Fruit fly (Drosophila melanogaster) whole organism, embryonic: ENCODE data around the gene CG7896.

Source experiments
- ATbp ChIP-seq: fragments of 200-800 bp; sonication (Bioruptor generic); optimal IDR thresholded peaks from 2 replicates; lab custom pipeline; 2017; ENCODE audit warnings: missing biosample characterization, mild to moderate bottlenecking, missing genetic modification characterization, missing genetic modification reagents
- Atf-2 ChIP-seq: fragments of 200-800 bp; sonication (Bioruptor generic); optimal IDR thresholded peaks from 2 replicates; lab custom pipeline; 2016; ENCODE audit warnings: missing biosample characterization, missing genetic modification characterization
- Atf3 ChIP-seq: fragments of 200-800 bp; sonication (Bioruptor generic); optimal IDR thresholded peaks from 3 replicates; lab custom pipeline; 2016; ENCODE audit warnings: missing biosample characterization, missing genetic modification characterization
- Atf6 ChIP-seq: fragments of 200-800 bp; sonication (Bioruptor generic); IDR thresholded peaks from 2 replicates; pipeline ENCODE4 v1.3.6; 2022; ENCODE audit warnings: missing biosample characterization, missing genetic modification characterization
- Awh ChIP-seq: fragments of 200-800 bp; sonication (Bioruptor generic); IDR thresholded peaks from 2 replicates; pipeline ENCODE4, ENCODE4 v1.3.6; 2022; ENCODE audit warnings: missing biosample characterization, missing genetic modification characterization
- Bdp1 ChIP-seq: fragments of 200-800 bp; sonication (Bioruptor generic); optimal IDR thresholded peaks from 3 replicates; lab custom pipeline; 2016; ENCODE audit warnings: missing biosample characterization, missing genetic modification characterization
- Bgb ChIP-seq: fragments of 200-800 bp; sonication (Bioruptor generic); IDR thresholded peaks from 2 replicates; pipeline ENCODE4 v1.3.6; 2022; ENCODE audit warnings: missing biosample characterization, missing genetic modification characterization; ENCODE audit not compliant: partially characterized antibody
- Bteb2 ChIP-seq: fragments of 200-800 bp; sonication (Bioruptor generic); optimal IDR thresholded peaks from 2 replicates; lab custom pipeline; 2016; ENCODE audit warnings: missing biosample characterization, missing genetic modification characterization
- CG10366 ChIP-seq: fragments of 200-800 bp; sonication (Bioruptor generic); IDR thresholded peaks from 2 replicates; pipeline ENCODE4 v1.3.6; 2022; ENCODE audit warnings: missing biosample characterization, missing genetic modification characterization
- CG10462 ChIP-seq: fragments of 200-800 bp; sonication (Bioruptor generic); optimal IDR thresholded peaks from 2 replicates; lab custom pipeline; 2016; ENCODE audit warnings: missing biosample characterization, missing genetic modification characterization
- CG12659 ChIP-seq: fragments of 200-800 bp; sonication (Bioruptor generic); optimal IDR thresholded peaks from 3 replicates; lab custom pipeline; 2017; ENCODE audit warnings: mild to moderate bottlenecking, missing biosample characterization, missing genetic modification reagents, missing genetic modification characterization
- CG14860 ChIP-seq: fragments of 200-800 bp; sonication (Bioruptor generic); IDR thresholded peaks from 3 replicates; pipeline ENCODE4 v1.3.6; 2022; ENCODE audit warnings: missing biosample characterization, missing genetic modification characterization; ENCODE audit not compliant: partially characterized antibody
- CG15011 ChIP-seq: fragments of 200-800 bp; sonication (Bioruptor generic); optimal IDR thresholded peaks from 3 replicates; lab custom pipeline; 2018; ENCODE audit warnings: missing biosample characterization, mild to moderate bottlenecking, missing genetic modification characterization
- CG1529 ChIP-seq: fragments of 200-800 bp; sonication (Bioruptor generic); optimal IDR thresholded peaks from 3 replicates; lab custom pipeline; 2018; ENCODE audit warnings: missing biosample characterization, missing genetic modification characterization
- CG16779 ChIP-seq: fragments of 200-800 bp; sonication (Bioruptor generic); IDR thresholded peaks from 2 replicates; pipeline ENCODE4 v1.3.6; 2022; ENCODE audit warnings: missing biosample characterization, missing genetic modification characterization
- CG17612 ChIP-seq: fragments of 200-800 bp; sonication (Bioruptor generic); IDR thresholded peaks from 2 replicates; pipeline ENCODE4 v1.3.6; 2022; ENCODE audit warnings: missing biosample characterization, missing genetic modification characterization
- CG17912 ChIP-seq: fragments of 200-800 bp; sonication (Bioruptor generic); optimal IDR thresholded peaks from 2 replicates; lab custom pipeline; 2018; ENCODE audit warnings: missing biosample characterization, mild to moderate bottlenecking, missing genetic modification characterization
- CG2678 ChIP-seq: fragments of 200-800 bp; sonication (Bioruptor generic); optimal IDR thresholded peaks from 3 replicates; lab custom pipeline; 2019; ENCODE audit warnings: missing biosample characterization, mild to moderate bottlenecking, missing genetic modification characterization, moderate library complexity
- CG34422 ChIP-seq: fragments of 200-800 bp; sonication (Bioruptor generic); IDR thresholded peaks from 3 replicates; pipeline ENCODE4 v1.3.6; 2022; ENCODE audit warnings: missing biosample characterization, missing genetic modification characterization
- CG4854 ChIP-seq: fragments of 200-800 bp; sonication (Bioruptor generic); optimal IDR thresholded peaks from 2 replicates; lab custom pipeline; 2016; ENCODE audit warnings: missing biosample characterization, missing genetic modification characterization, inconsistent platforms
- CG6175 ChIP-seq: fragments of 200-800 bp; sonication (Bioruptor generic); IDR thresholded peaks from 3 replicates; pipeline ENCODE4 v1.3.6; 2022; ENCODE audit warnings: missing biosample characterization, missing genetic modification characterization
- CG6654 ChIP-seq: fragments of 200-800 bp; sonication (Bioruptor generic); optimal IDR thresholded peaks from 2 replicates; lab custom pipeline; 2017; ENCODE audit warnings: missing biosample characterization, mild to moderate bottlenecking, missing genetic modification characterization
- CG6791 ChIP-seq: fragments of 200-800 bp; sonication (Bioruptor generic); IDR thresholded peaks from 3 replicates; pipeline ENCODE4 v1.3.6; 2022; ENCODE audit warnings: missing biosample characterization, missing genetic modification characterization; ENCODE audit not compliant: partially characterized antibody
- CG7556 ChIP-seq: fragments of 200-800 bp; sonication (Bioruptor generic); optimal IDR thresholded peaks from 2 replicates; lab custom pipeline; 2017; ENCODE audit warnings: missing biosample characterization, mild to moderate bottlenecking, missing genetic modification characterization
- CG8765 ChIP-seq: fragments of 200-800 bp; sonication (Bioruptor generic); IDR thresholded peaks from 2 replicates; pipeline ENCODE4 v1.3.6; 2022; ENCODE audit warnings: missing biosample characterization, missing genetic modification characterization
- CG8944 ChIP-seq: fragments of 200-800 bp; sonication (Bioruptor generic); optimal IDR thresholded peaks from 3 replicates; lab custom pipeline; 2016; ENCODE audit warnings: missing biosample characterization, missing genetic modification characterization
- CG9437 ChIP-seq: fragments of 200-800 bp; sonication (Bioruptor generic); optimal IDR thresholded peaks from 2 replicates; lab custom pipeline; 2018; ENCODE audit warnings: missing biosample characterization, mild to moderate bottlenecking, missing genetic modification characterization
- Dip3 ChIP-seq: fragments of 200-800 bp; sonication (Bioruptor generic); optimal IDR thresholded peaks from 3 replicates; lab custom pipeline; 2016; ENCODE audit warnings: missing biosample characterization, missing genetic modification characterization
- Ets65A ChIP-seq: fragments of 200-800 bp; sonication (Bioruptor generic); peaks from one replicate; lab custom pipeline; 2016; ENCODE audit warnings: missing biosample characterization, missing genetic modification characterization
- Hr51 ChIP-seq, 2 experiments: fragments of 200-800 bp; sonication (Bioruptor generic); optimal IDR thresholded peaks; 2 replicates in 1 of 2; 3 replicates in 1 of 2; lab custom pipeline; 2016 to 2018; ENCODE audit warnings: missing biosample characterization in 2 of 2, missing genetic modification characterization in 2 of 2, mild to moderate bottlenecking in 1 of 2, moderate library complexity in 1 of 2
- NK7.1 ChIP-seq: fragments of 200-800 bp; sonication (Bioruptor generic); optimal IDR thresholded peaks from 3 replicates; lab custom pipeline; 2016; ENCODE audit warnings: missing biosample characterization, missing genetic modification characterization
- Rfx ChIP-seq: fragments of 200-800 bp; sonication (Bioruptor generic); IDR thresholded peaks from 2 replicates; pipeline ENCODE4 v1.3.6; 2022; ENCODE audit warnings: missing biosample characterization, missing genetic modification characterization
- Six4 ChIP-seq: fragments of 200-800 bp; sonication (Bioruptor generic); optimal IDR thresholded peaks from 2 replicates; lab custom pipeline; 2016; ENCODE audit warnings: missing biosample characterization, missing genetic modification characterization
- Sry-β ChIP-seq: fragments of 200-800 bp; sonication (Bioruptor generic); optimal IDR thresholded peaks from 2 replicates; lab custom pipeline; 2018; ENCODE audit warnings: missing biosample characterization, mild to moderate bottlenecking, missing genetic modification characterization, moderate library complexity
- Sry-δ ChIP-seq: fragments of 200-800 bp; sonication (Bioruptor generic); optimal IDR thresholded peaks from 2 replicates; lab custom pipeline; 2016; ENCODE audit warnings: missing biosample characterization, missing genetic modification characterization
- amos ChIP-seq: fragments of 200-800 bp; sonication (Bioruptor generic); IDR thresholded peaks from 2 replicates; pipeline ENCODE4 v1.3.6; 2022; ENCODE audit warnings: missing biosample characterization, missing genetic modification characterization; ENCODE audit not compliant: partially characterized antibody
- cato ChIP-seq: fragments of 200-800 bp; sonication (Bioruptor generic); optimal IDR thresholded peaks from 2 replicates; lab custom pipeline; 2016; ENCODE audit warnings: missing biosample characterization, missing genetic modification characterization, borderline replicate concordance
- chif ChIP-seq, 2 experiments: fragments of 200-800 bp; sonication (Bioruptor generic); optimal IDR thresholded peaks; 3 replicates each; lab custom pipeline; 2016; ENCODE audit warnings: missing biosample characterization in 2 of 2, missing genetic modification characterization in 2 of 2
- dysf ChIP-seq: fragments of 200-800 bp; sonication (Bioruptor generic); IDR thresholded peaks from 3 replicates; pipeline ENCODE4 v1.3.6; 2022; ENCODE audit warnings: missing biosample characterization, missing genetic modification characterization
- ham ChIP-seq: fragments of 200-800 bp; sonication (Bioruptor generic); IDR thresholded peaks from 2 replicates; pipeline ENCODE4 v1.3.6; 2022; ENCODE audit warnings: missing biosample characterization, missing genetic modification characterization
- hkb ChIP-seq, 2 experiments: fragments of 200-800 bp in 1 of 2; fragments of >200 bp in 1 of 2; sonication (Bioruptor generic) in 1 of 2; IDR thresholded peaks in 1 of 2; optimal IDR thresholded peaks in 1 of 2; 2 replicates each; pipeline versions ENCODE4 v1.3.6 to Lab custom; 2017 to 2022; ENCODE audit warnings: missing biosample characterization in 1 of 2, missing genetic modification characterization in 1 of 2
- jumu ChIP-seq: fragments of 200-800 bp; sonication (Bioruptor generic); optimal IDR thresholded peaks from 3 replicates; lab custom pipeline; 2016; ENCODE audit warnings: missing biosample characterization, missing genetic modification characterization
- kay ChIP-seq: fragments of 200-800 bp; sonication (Bioruptor generic); optimal IDR thresholded peaks from 2 replicates; lab custom pipeline; 2016; ENCODE audit warnings: missing biosample characterization, missing genetic modification characterization
- kni ChIP-seq: fragments of 200-800 bp; sonication (Bioruptor generic); optimal IDR thresholded peaks from 3 replicates; lab custom pipeline; 2017; ENCODE audit warnings: mild to moderate bottlenecking, missing biosample characterization, missing genetic modification reagents, missing genetic modification characterization
- lab ChIP-seq: fragments of 200-800 bp; sonication (Bioruptor generic); optimal IDR thresholded peaks from 3 replicates; lab custom pipeline; 2017; ENCODE audit warnings: missing biosample characterization, missing genetic modification characterization, mild to moderate bottlenecking, moderate library complexity, missing genetic modification reagents
- lbe ChIP-seq: fragments of 200-800 bp; sonication (Bioruptor generic); optimal IDR thresholded peaks from 2 replicates; lab custom pipeline; 2016; ENCODE audit warnings: missing biosample characterization, mild to moderate bottlenecking, missing genetic modification characterization
- lmd ChIP-seq: fragments of 200-800 bp; sonication (Bioruptor generic); IDR thresholded peaks from 2 replicates; pipeline ENCODE4 v1.3.6; 2022; ENCODE audit warnings: missing biosample characterization, missing genetic modification characterization
- prd ChIP-seq, 3 experiments: fragments of >200 bp in 2 of 3; fragments of 200-800 bp in 1 of 3; sonication (Bioruptor generic) in 1 of 3; optimal IDR thresholded peaks in 2 of 3; IDR thresholded peaks in 1 of 3; 2 replicates in 2 of 3; 3 replicates in 1 of 3; pipeline versions ENCODE4 v1.3.6 to Lab custom; 2017 to 2022; ENCODE audit warnings: missing biosample characterization in 1 of 3, missing genetic modification characterization in 1 of 3
- repo ChIP-seq: fragments of 200-800 bp; sonication (Bioruptor generic); optimal IDR thresholded peaks from 2 replicates; lab custom pipeline; 2016; ENCODE audit warnings: missing biosample characterization, missing genetic modification characterization
- schlank ChIP-seq: fragments of 200-800 bp; sonication (Bioruptor generic); optimal IDR thresholded peaks from 2 replicates; lab custom pipeline; 2018; ENCODE audit warnings: missing biosample characterization, mild to moderate bottlenecking, missing genetic modification characterization
- unpg ChIP-seq: fragments of 200-800 bp; sonication (Bioruptor generic); optimal IDR thresholded peaks from 3 replicates; lab custom pipeline; 2018; ENCODE audit warnings: missing biosample characterization, mild to moderate bottlenecking, missing genetic modification characterization, moderate library complexity

CG7896 gene

DNA sequence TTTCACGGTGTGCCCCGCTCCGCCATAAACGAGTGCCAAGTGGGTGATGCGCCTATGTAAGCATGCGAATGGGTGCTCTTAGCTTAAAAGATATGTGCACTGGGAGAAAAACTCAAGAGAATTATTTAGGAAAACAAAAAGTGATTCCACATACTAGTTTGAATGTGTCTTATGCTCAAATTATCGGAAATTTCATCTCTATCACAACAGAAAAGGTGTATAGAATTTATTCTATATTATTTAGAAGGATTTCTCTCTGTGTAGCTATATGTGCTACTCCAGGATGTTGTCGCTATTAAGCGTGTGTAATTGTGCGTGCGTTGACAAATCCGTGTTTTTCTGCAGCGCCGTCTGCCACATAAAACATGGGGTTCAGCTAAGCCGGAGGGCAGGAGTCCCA lies 23.9 kb upstream of the CG7896 start (continued):
- no peak for TF ChIP-seq cato
- no peak for TF ChIP-seq CG8765 (GFP tag; lab: Robert Waterston, UW)
- TF ChIP-seq amos (GFP tag; lab: Robert Waterston, UW): no peak
- TF ChIP-seq kay (GFP tag; lab: Kevin White, UChicago): no peak
- no peak for TF ChIP-seq prd (optimal IDR thresholded peaks at IDR 0.05; lab: Kevin White, UChicago)
- TF ChIP-seq prd (GFP tag; IDR thresholded peaks at IDR 0.05; lab: Robert Waterston, UW): 0 out of 3 replicates have a peak, but pooled peaks have one; percentile 11
- TF ChIP-seq CG34422 (GFP tag; lab: Robert Waterston, UW): no peak
- no peak for TF ChIP-seq Atf3
- TF ChIP-seq Dip3: no peak
- TF ChIP-seq CG12659 (GFP tag; lab: Kevin White, UChicago): no peak
- TF ChIP-seq CG8944: no peak
- no peak for TF ChIP-seq CG1529 (GFP tag; lab: Kevin White, UChicago)
- no peak for TF ChIP-seq Sry-δ (GFP tag; lab: Kevin White, UChicago)
- TF ChIP-seq CG6175 (GFP tag; lab: Robert Waterston, UW): no peak
- no peak for TF ChIP-seq CG16779 (GFP tag; lab: Robert Waterston, UW)
- TF ChIP-seq CG6654 (GFP tag; lab: Kevin White, UChicago): no peak
- peak; percentile 30 for TF ChIP-seq lab (GFP tag; lab: Kevin White, UChicago)
- no peak for TF ChIP-seq CG2678 (tag; lab: Kevin White, UChicago)
- no peak for TF ChIP-seq ham (GFP tag; lab: Robert Waterston, UW)
- TF ChIP-seq Atf-2 (GFP tag; lab: Kevin White, UChicago): no peak
- TF ChIP-seq kni (GFP tag; lab: Kevin White, UChicago): no peak
- TF ChIP-seq Hr51 (GFP tag; optimal IDR thresholded peaks at IDR 0.05; lab: Kevin White, UChicago): no peak
- no peak for TF ChIP-seq Sry-β (GFP tag; lab: Kevin White, UChicago)
- no peak for TF ChIP-seq CG15011 (GFP tag; lab: Kevin White, UChicago)
- TF ChIP-seq CG17612 (GFP tag; lab: Robert Waterston, UW): no peak
- no peak for TF ChIP-seq NK7.1 (GFP tag; lab: Kevin White, UChicago)
- no peak for TF ChIP-seq schlank (tag; lab: Kevin White, UChicago)
- TF ChIP-seq repo: no peak
- TF ChIP-seq hkb (optimal IDR thresholded peaks at IDR 0.05; lab: Kevin White, UChicago): no peak
- TF ChIP-seq hkb (GFP tag; IDR thresholded peaks at IDR 0.05; lab: Robert Waterston, UW): peak; percentile 55
- TF ChIP-seq Ets65A (GFP tag; lab: Kevin White, UChicago): peak; percentile 23
- TF ChIP-seq Six4 (GFP tag; lab: Kevin White, UChicago): no peak
- no peak for TF ChIP-seq CG6791
- no peak for TF ChIP-seq Bteb2 (GFP tag; lab: Kevin White, UChicago)
- TF ChIP-seq CG14860 (GFP tag; lab: Robert Waterston, UW): no peak
- no peak for TF ChIP-seq CG4854
- TF ChIP-seq Awh (GFP tag; lab: Robert Waterston, UW): no peak
- no peak for TF ChIP-seq Atf6 (GFP tag; lab: Robert Waterston, UW)
- TF ChIP-seq unpg (GFP tag; lab: Kevin White, UChicago): no peak
- TF ChIP-seq CG17912: no peak
- TF ChIP-seq CG9437 (GFP tag; lab: Kevin White, UChicago): no peak
- TF ChIP-seq lmd (GFP tag; lab: Robert Waterston, UW): no peak
- no peak for TF ChIP-seq ATbp (GFP tag; lab: Kevin White, UChicago)
- no peak for TF ChIP-seq CG10366 (GFP tag; lab: Robert Waterston, UW)
- no peak for TF ChIP-seq lbe (GFP tag; lab: Kevin White, UChicago)
- peak; percentile 44; the same call in 1 of the 2 replicates for TF ChIP-seq Rfx (GFP tag; lab: Robert Waterston, UW)
- TF ChIP-seq Bdp1: no peak
- TF ChIP-seq CG10462 (GFP tag; lab: Kevin White, UChicago): no peak
- TF ChIP-seq dysf (GFP tag; lab: Robert Waterston, UW): peak; percentile 52; the same call in 2 of the 3 replicates
- no peak for TF ChIP-seq chif (GFP tag; optimal IDR thresholded peaks at IDR 0.05; lab: Kevin White, UChicago)
- no peak for TF ChIP-seq jumu
- TF ChIP-seq Bgb (GFP tag; lab: Robert Waterston, UW): no peak
- TF ChIP-seq CG7556 (GFP tag; lab: Kevin White, UChicago): peak; percentile 4
